Fruit fly (Drosophila melanogaster) whole organism, embryonic: ENCODE measurements around the gene CG4576.

Source experiments
- ATbp ChIP-seq: fragments of 200-800 bp; sonication (Bioruptor generic); optimal IDR thresholded peaks from 2 replicates; lab custom pipeline; 2017; ENCODE audit warnings: missing biosample characterization, mild to moderate bottlenecking, missing genetic modification characterization, missing genetic modification reagents
- B-H2 ChIP-seq: fragments of 200-800 bp; sonication (Bioruptor generic); optimal IDR thresholded peaks from 2 replicates; lab custom pipeline; 2018; ENCODE audit warnings: missing biosample characterization, mild to moderate bottlenecking, missing genetic modification characterization
- CG1024 ChIP-seq: fragments of 200-800 bp; sonication (Bioruptor generic); IDR thresholded peaks from 2 replicates; pipeline ENCODE4 v1.3.6; 2022; ENCODE audit warnings: missing biosample characterization, missing genetic modification characterization
- CG10979 ChIP-seq: fragments of 200-800 bp; sonication (Bioruptor generic); optimal IDR thresholded peaks from 2 replicates; lab custom pipeline; 2018; ENCODE audit warnings: missing biosample characterization, mild to moderate bottlenecking, missing genetic modification characterization, moderate library complexity
- CG13624 ChIP-seq: fragments of 200-800 bp; sonication (Bioruptor generic); optimal IDR thresholded peaks from 2 replicates; lab custom pipeline; 2016; ENCODE audit warnings: missing biosample characterization, missing genetic modification characterization
- CG13775 ChIP-seq: fragments of 200-800 bp; sonication (Bioruptor generic); optimal IDR thresholded peaks from 3 replicates; lab custom pipeline; 2017; ENCODE audit warnings: missing biosample characterization, mild to moderate bottlenecking, missing genetic modification characterization
- CG3281 ChIP-seq: fragments of 200-800 bp; sonication (Bioruptor generic); optimal IDR thresholded peaks from 3 replicates; lab custom pipeline; 2017; ENCODE audit warnings: missing biosample characterization, mild to moderate bottlenecking, missing genetic modification characterization
- CG34422 ChIP-seq: fragments of 200-800 bp; sonication (Bioruptor generic); IDR thresholded peaks from 3 replicates; pipeline ENCODE4 v1.3.6; 2022; ENCODE audit warnings: missing biosample characterization, missing genetic modification characterization
- CG3726 ChIP-seq: fragments of 200-800 bp; sonication (Bioruptor generic); IDR thresholded peaks from 3 replicates; pipeline ENCODE4, ENCODE4 v1.3.6; 2022; ENCODE audit warnings: missing biosample characterization, missing genetic modification characterization
- CG3838 ChIP-seq: fragments of 200-800 bp; sonication (Bioruptor generic); optimal IDR thresholded peaks from 3 replicates; lab custom pipeline; 2016; ENCODE audit warnings: missing biosample characterization, missing genetic modification characterization
- CG4820 ChIP-seq: fragments of 200-800 bp; sonication (Bioruptor generic); optimal IDR thresholded peaks from 3 replicates; lab custom pipeline; 2016; ENCODE audit warnings: missing biosample characterization, missing genetic modification characterization
- CG5245 ChIP-seq: fragments of 200-800 bp; sonication (Bioruptor generic); optimal IDR thresholded peaks from 3 replicates; lab custom pipeline; 2016; ENCODE audit warnings: missing biosample characterization, missing genetic modification characterization
- CG6689 ChIP-seq: fragments of 200-800 bp; sonication (Bioruptor generic); IDR thresholded peaks from 2 replicates; pipeline ENCODE4 v1.3.6; 2022; ENCODE audit warnings: missing biosample characterization, missing genetic modification characterization
- CG7271 ChIP-seq: fragments of 200-800 bp; sonication (Bioruptor generic); optimal IDR thresholded peaks from 2 replicates; lab custom pipeline; 2018; ENCODE audit warnings: missing biosample characterization, mild to moderate bottlenecking, missing genetic modification characterization, moderate library complexity
- Chrac-16 ChIP-seq: fragments of 200-800 bp; sonication (Bioruptor generic); optimal IDR thresholded peaks from 3 replicates; lab custom pipeline; 2016; ENCODE audit warnings: missing biosample characterization, missing genetic modification characterization
- D19A ChIP-seq: fragments of 200-800 bp; optimal IDR thresholded peaks from 3 replicates; lab custom pipeline; 2019; ENCODE audit warnings: missing biosample characterization, mild to moderate bottlenecking, missing genetic modification characterization, moderate library complexity
- Dip2 ChIP-seq: fragments of 200-800 bp; sonication (Bioruptor generic); IDR thresholded peaks from 2 replicates; pipeline ENCODE4 v1.3.6; 2022; ENCODE audit warnings: missing biosample characterization, missing genetic modification characterization
- Dip3 ChIP-seq: fragments of 200-800 bp; sonication (Bioruptor generic); optimal IDR thresholded peaks from 3 replicates; lab custom pipeline; 2016; ENCODE audit warnings: missing biosample characterization, missing genetic modification characterization
- ERR ChIP-seq: fragments of 200-800 bp; sonication (Bioruptor generic); optimal IDR thresholded peaks from 2 replicates; lab custom pipeline; 2016; ENCODE audit warnings: missing biosample characterization, missing genetic modification characterization
- Gsc ChIP-seq: fragments of 200-800 bp; sonication (Bioruptor generic); IDR thresholded peaks from 2 replicates; pipeline ENCODE4 v1.3.6; 2022; ENCODE audit warnings: missing biosample characterization, missing genetic modification characterization
- Gug ChIP-seq: fragments of 200-800 bp; sonication (Bioruptor generic); IDR thresholded peaks from 4 replicates; pipeline ENCODE4 v1.3.6; 2022; ENCODE audit warnings: missing biosample characterization, missing genetic modification characterization
- Rx ChIP-seq: fragments of 200-800 bp; sonication (Bioruptor generic); IDR thresholded peaks from 2 replicates; pipeline ENCODE4 v1.3.6; 2022; ENCODE audit warnings: missing biosample characterization, missing genetic modification characterization
- Scr ChIP-seq: fragments of 200-800 bp; sonication (Bioruptor generic); IDR thresholded peaks from 2 replicates; pipeline ENCODE4 v1.3.6; 2022; ENCODE audit warnings: missing biosample characterization, missing genetic modification characterization; ENCODE audit not compliant: partially characterized antibody
- Usf ChIP-seq: fragments of 200-800 bp; sonication (Bioruptor generic); optimal IDR thresholded peaks from 2 replicates; lab custom pipeline; 2017; ENCODE audit warnings: missing genotype, missing biosample characterization, missing genetic modification characterization
- YL-1 ChIP-seq: fragments of 200-800 bp; sonication (Bioruptor generic); optimal IDR thresholded peaks from 3 replicates; lab custom pipeline; 2017; ENCODE audit warnings: missing biosample characterization, mild to moderate bottlenecking, missing genetic modification characterization
- ab ChIP-seq: fragments of 200-800 bp; sonication (Bioruptor generic); optimal IDR thresholded peaks from 2 replicates; lab custom pipeline; 2016; ENCODE audit warnings: missing biosample characterization, missing genetic modification characterization
- cas ChIP-seq: fragments of 200-800 bp; sonication (Bioruptor generic); IDR thresholded peaks from 2 replicates; pipeline ENCODE4 v1.3.6; 2022; ENCODE audit warnings: missing biosample characterization, missing genetic modification characterization
- crp ChIP-seq, 2 experiments: fragments of 200-800 bp; sonication (Bioruptor generic); optimal IDR thresholded peaks; 2 replicates in 1 of 2; 3 replicates in 1 of 2; lab custom pipeline; 2017; ENCODE audit warnings: missing biosample characterization in 2 of 2, missing genetic modification characterization in 2 of 2, mild to moderate bottlenecking in 1 of 2, moderate library complexity in 1 of 2
- danr ChIP-seq: fragments of 200-800 bp; sonication (Bioruptor generic); IDR thresholded peaks from 2 replicates; pipeline ENCODE4 v1.3.6; 2022; ENCODE audit warnings: missing biosample characterization, missing genetic modification characterization
- dati ChIP-seq: fragments of 200-800 bp; sonication (Bioruptor generic); IDR thresholded peaks from 2 replicates; pipeline ENCODE4 v1.3.6; 2022; ENCODE audit warnings: missing biosample characterization, missing genetic modification characterization
- dysf ChIP-seq: fragments of 200-800 bp; sonication (Bioruptor generic); IDR thresholded peaks from 3 replicates; pipeline ENCODE4 v1.3.6; 2022; ENCODE audit warnings: missing biosample characterization, missing genetic modification characterization
- eyg ChIP-seq: fragments of 200-800 bp; sonication (Bioruptor generic); optimal IDR thresholded peaks from 3 replicates; lab custom pipeline; 2016; ENCODE audit warnings: missing biosample characterization, missing genetic modification characterization
- gcm ChIP-seq: fragments of 200-800 bp; sonication (Bioruptor generic); optimal IDR thresholded peaks from 2 replicates; lab custom pipeline; 2019; ENCODE audit warnings: missing biosample characterization, mild to moderate bottlenecking, missing genetic modification characterization, moderate library complexity
- hbn ChIP-seq: fragments of 200-800 bp; sonication (Bioruptor generic); IDR thresholded peaks from 2 replicates; pipeline ENCODE4 v1.3.6; 2022; ENCODE audit warnings: missing biosample characterization, missing genetic modification characterization; ENCODE audit not compliant: partially characterized antibody
- inv ChIP-seq: fragments of 200-800 bp; sonication (Bioruptor generic); IDR thresholded peaks from 2 replicates; pipeline ENCODE4 v1.3.6; 2022; ENCODE audit warnings: missing biosample characterization, missing genetic modification characterization; ENCODE audit not compliant: partially characterized antibody
- kah ChIP-seq: fragments of 200-800 bp; sonication (Bioruptor generic); optimal IDR thresholded peaks from 2 replicates; lab custom pipeline; 2018; ENCODE audit warnings: missing biosample characterization, mild to moderate bottlenecking, missing genetic modification characterization
- ken ChIP-seq: fragments of 200-800 bp; sonication (Bioruptor generic); IDR thresholded peaks from 3 replicates; pipeline ENCODE4 v1.3.6; 2022; ENCODE audit warnings: missing biosample characterization, missing genetic modification characterization
- lilli ChIP-seq: fragments of 200-800 bp; sonication (Bioruptor generic); optimal IDR thresholded peaks from 3 replicates; lab custom pipeline; 2016; ENCODE audit warnings: missing biosample characterization, missing genetic modification characterization
- mld ChIP-seq: fragments of 200-800 bp; sonication (Bioruptor generic); IDR thresholded peaks from 3 replicates; pipeline ENCODE4 v1.3.6; 2022; ENCODE audit warnings: missing biosample characterization, missing genetic modification characterization; ENCODE audit not compliant: partially characterized antibody
- nmo ChIP-seq: fragments of 200-800 bp; sonication (Bioruptor generic); optimal IDR thresholded peaks from 2 replicates; lab custom pipeline; 2018; ENCODE audit warnings: missing biosample characterization, mild to moderate bottlenecking, missing genetic modification characterization, moderate library complexity
- pan ChIP-seq, 4 experiments: fragments of >200 bp in 3 of 4; fragments of 200-800 bp in 1 of 4; sonication (Bioruptor generic) in 1 of 4; optimal IDR thresholded peaks in 3 of 4; IDR thresholded peaks in 1 of 4; 2 replicates each; pipeline versions ENCODE4 v1.3.6 to Lab custom; 2017 to 2022; ENCODE audit warnings: missing biosample characterization in 2 of 4, missing genetic modification characterization in 2 of 4, mixed read lengths in 1 of 4
- sd ChIP-seq: fragments of 200-800 bp; sonication (Bioruptor generic); optimal IDR thresholded peaks from 3 replicates; lab custom pipeline; 2018; ENCODE audit warnings: missing biosample characterization, mild to moderate bottlenecking, missing genetic modification characterization, moderate library complexity
- sima ChIP-seq: fragments of 200-800 bp; sonication (Bioruptor generic); optimal IDR thresholded peaks from 2 replicates; lab custom pipeline; 2016; ENCODE audit warnings: missing biosample characterization, missing genetic modification characterization
- tap ChIP-seq: fragments of 200-800 bp; optimal IDR thresholded peaks from 3 replicates; lab custom pipeline; 2019; ENCODE audit warnings: missing biosample characterization, mild to moderate bottlenecking, missing genetic modification characterization, moderate library complexity
- ttk ChIP-seq: fragments of 200-800 bp; sonication (Bioruptor generic); IDR thresholded peaks from 2 replicates; pipeline ENCODE4 v2.1.2; 2022; ENCODE audit warnings: missing biosample characterization, missing genetic modification characterization
- tx ChIP-seq: fragments of 200-800 bp; sonication (Bioruptor generic); optimal IDR thresholded peaks from 2 replicates; lab custom pipeline; 2016; ENCODE audit warnings: missing biosample characterization, missing genetic modification characterization
- unc-4 ChIP-seq: fragments of 200-800 bp; sonication (Bioruptor generic); IDR thresholded peaks from 2 replicates; pipeline ENCODE4 v1.3.6; 2022; ENCODE audit warnings: missing biosample characterization, missing genetic modification characterization; ENCODE audit not compliant: partially characterized antibody
- vvl ChIP-seq: fragments of 200-800 bp; sonication (Bioruptor generic); IDR thresholded peaks from 2 replicates; pipeline ENCODE4 v1.3.6; 2022; ENCODE audit warnings: missing biosample characterization, missing genetic modification characterization
- wek ChIP-seq: fragments of 200-800 bp; sonication (Bioruptor generic); optimal IDR thresholded peaks from 3 replicates; lab custom pipeline; 2018; ENCODE audit warnings: missing biosample characterization, mild to moderate bottlenecking, missing genetic modification characterization, moderate library complexity
- yki ChIP-seq: fragments of >200 bp; optimal IDR thresholded peaks from 3 replicates; lab custom pipeline; 2018
- zfh1 ChIP-seq: fragments of 200-800 bp; sonication (Bioruptor generic); IDR thresholded peaks from 3 replicates; pipeline ENCODE4 v1.3.6; 2022; ENCODE audit warnings: missing biosample characterization, missing genetic modification characterization

The CG4576 gene

dm6 chr3R:15816276-15816675 is 9.3 kb upstream of the CG4576 start:
- TF ChIP-seq ATbp (GFP tag; lab: Kevin White, UChicago), result peak; percentile 1
- no peak for TF ChIP-seq ab (GFP tag; lab: Kevin White, UChicago)
- peak; percentile 65; the same call in 1 of the 3 replicates for TF ChIP-seq zfh1 (GFP tag; lab: Robert Waterston, UW)
- TF ChIP-seq CG3281 (GFP tag; lab: Kevin White, UChicago), result no peak
- TF ChIP-seq unc-4 (GFP tag; lab: Robert Waterston, UW), result no peak
- no peak for TF ChIP-seq dati (GFP tag; lab: Robert Waterston, UW)
- TF ChIP-seq dysf (GFP tag; lab: Robert Waterston, UW), result peak; percentile 44; the same call in 1 of the 3 replicates
- TF ChIP-seq danr, result no peak
- TF ChIP-seq inv (GFP tag; lab: Robert Waterston, UW), result no peak
- TF ChIP-seq tap (tag; lab: Kevin White, UChicago), result no peak
- TF ChIP-seq CG10979 (tag; lab: Kevin White, UChicago), result peak; percentile 1
- no peak for TF ChIP-seq Usf (GFP tag; lab: Kevin White, UChicago)
- TF ChIP-seq Gsc (GFP tag; lab: Robert Waterston, UW), result no peak
- no peak for TF ChIP-seq CG3838 (GFP tag; lab: Kevin White, UChicago)
- TF ChIP-seq cas (GFP tag; lab: Robert Waterston, UW), result no peak
- peak; percentile 19; the same call in 1 of the 4 replicates for TF ChIP-seq Gug (GFP tag; lab: Robert Waterston, UW)
- TF ChIP-seq wek (GFP tag; lab: Kevin White, UChicago), result no peak
- TF ChIP-seq sd (tag; lab: Kevin White, UChicago), result no peak
- no peak for TF ChIP-seq CG13624 (GFP tag; lab: Kevin White, UChicago)
- no peak for TF ChIP-seq yki
- TF ChIP-seq pan (optimal IDR thresholded peaks at IDR 0.05; lab: Kevin White, UChicago), result no peak
- peak in 1 of 2 experiments; percentile 35 for TF ChIP-seq pan (GFP tag; optimal IDR thresholded peaks at IDR 0.05 in 1 of 2, IDR thresholded peaks at IDR 0.05 in 1 of 2)
- TF ChIP-seq kah (GFP tag; lab: Kevin White, UChicago), result no peak
- TF ChIP-seq YL-1 (GFP tag; lab: Kevin White, UChicago), result no peak
- peak; percentile 35; the same call in 1 of the 3 replicates for TF ChIP-seq ken (GFP tag; lab: Robert Waterston, UW)
- TF ChIP-seq ttk (GFP tag; lab: Robert Waterston, UW), result peak; percentile 50; the same call in 1 of the 2 replicates
- TF ChIP-seq D19A (tag; lab: Kevin White, UChicago), result no peak
- TF ChIP-seq CG6689, result 0 out of 2 replicates have a peak, but pooled peaks have one; percentile 34
- TF ChIP-seq Dip3, result no peak
- no peak for TF ChIP-seq tx (GFP tag; lab: Kevin White, UChicago)
- no peak for TF ChIP-seq ERR (GFP tag; lab: Kevin White, UChicago)
- no peak for TF ChIP-seq CG7271 (tag; lab: Kevin White, UChicago)
- TF ChIP-seq gcm, result no peak
- peak; percentile 28 for TF ChIP-seq lilli (GFP tag; lab: Kevin White, UChicago)
- TF ChIP-seq nmo (GFP tag; lab: Kevin White, UChicago), result no peak
- TF ChIP-seq eyg (GFP tag; lab: Kevin White, UChicago), result no peak
- peak; percentile 17 for TF ChIP-seq CG4820
- TF ChIP-seq Chrac-16 (GFP tag; lab: Kevin White, UChicago), result no peak
- no peak for TF ChIP-seq B-H2 (GFP tag; lab: Kevin White, UChicago)
- no peak for TF ChIP-seq Scr (GFP tag; lab: Robert Waterston, UW)
- no peak for TF ChIP-seq CG13775 (GFP tag; lab: Kevin White, UChicago)
- TF ChIP-seq CG1024 (GFP tag; lab: Robert Waterston, UW), result 0 out of 2 replicates have a peak, but pooled peaks have one; percentile 16
- TF ChIP-seq vvl (GFP tag; lab: Robert Waterston, UW), result peak; percentile 29
- peak; percentile 1 for TF ChIP-seq CG5245 (GFP tag; lab: Kevin White, UChicago)
- TF ChIP-seq CG3726 (GFP tag; lab: Robert Waterston, UW), result no peak
- no peak for TF ChIP-seq Dip2 (GFP tag; lab: Robert Waterston, UW)
- no peak for TF ChIP-seq mld (GFP tag; lab: Robert Waterston, UW)
- no peak for TF ChIP-seq crp (GFP tag; optimal IDR thresholded peaks at IDR 0.05; lab: Kevin White, UChicago)
- peak; percentile 52; the same call in 1 of the 3 replicates for TF ChIP-seq CG34422 (GFP tag; lab: Robert Waterston, UW)
- peak; percentile 47; the same call in 1 of the 2 replicates for TF ChIP-seq Rx (GFP tag; lab: Robert Waterston, UW)
- TF ChIP-seq hbn (GFP tag; lab: Robert Waterston, UW), result no peak
- TF ChIP-seq sima, result no peak
